Worm (Caenorhabditis elegans) whole organism, L4 larva: ENCODE measurements around the gene rab-21.

Source experiments
- F49E8.2 ChIP-seq: sonication (generic microtip); optimal IDR thresholded peaks from 2 replicates; lab custom pipeline; 2016; ENCODE audit warnings: missing compliant biosample characterization, mild to moderate bottlenecking, missing genetic modification characterization, borderline replicate concordance
- T26A8.4 ChIP-seq: fragments of 200-800 bp; sonication (Bioruptor generic); IDR thresholded peaks from 2 replicates; pipeline ENCODE4 v1.3.6; 2022; ENCODE audit warnings: missing genetic modification characterization, missing compliant biosample characterization
- Y105C5A.15 ChIP-seq: fragments of 200-800 bp; sonication (Bioruptor generic); IDR thresholded peaks from 2 replicates; pipeline ENCODE4 v1.3.6; 2022; ENCODE audit warnings: missing genetic modification characterization, missing compliant biosample characterization
- aha-1 ChIP-seq: fragments of 150-350 bp; peaks from one replicate; lab custom pipeline; 2014; ENCODE audit warnings: missing biosample characterization, missing genetic modification characterization
- attf-4 ChIP-seq: sonication (generic microtip); optimal IDR thresholded peaks from 3 replicates; lab custom pipeline; 2017; ENCODE audit warnings: missing biosample characterization, missing genetic modification characterization
- ceh-44 ChIP-seq: fragments of 200-800 bp; sonication (Bioruptor generic); IDR thresholded peaks from 2 replicates; pipeline ENCODE4 v1.3.6; 2022; ENCODE audit warnings: missing genetic modification reagents, missing genetic modification characterization, missing compliant biosample characterization
- ceh-62 ChIP-seq: sonication (generic microtip); optimal IDR thresholded peaks from 2 replicates; lab custom pipeline; 2017; ENCODE audit warnings: missing biosample characterization, missing genetic modification characterization
- daf-16 ChIP-seq, 3 experiments: sonication (generic microtip); optimal IDR thresholded peaks; 2 replicates each; lab custom pipeline; 2016 to 2017; ENCODE audit warnings: missing genetic modification characterization in 3 of 3, missing genetic modification reagents in 3 of 3, mild to moderate bottlenecking in 2 of 3, missing compliant biosample characterization in 2 of 3, missing biosample characterization in 1 of 3, moderate library complexity in 1 of 3
- dmd-6 ChIP-seq: fragments of 200-800 bp; sonication (Bioruptor generic); IDR thresholded peaks from 2 replicates; pipeline ENCODE4 v1.3.6; 2022; ENCODE audit warnings: missing genetic modification reagents, missing genetic modification characterization, missing compliant biosample characterization
- egl-43 ChIP-seq: fragments of 200-800 bp; sonication (Bioruptor generic); IDR thresholded peaks from 2 replicates; pipeline ENCODE4 v1.3.6; 2022; ENCODE audit warnings: missing genetic modification reagents, missing genetic modification characterization, missing compliant biosample characterization
- fos-1 ChIP-seq: fragments of 150-350 bp; optimal IDR thresholded peaks from 2 replicates; lab custom pipeline; 2014; ENCODE audit warnings: missing biosample characterization, missing genetic modification characterization
- hif-1 ChIP-seq, 2 experiments: sonication (generic microtip); optimal IDR thresholded peaks; 2 replicates each; lab custom pipeline; 2016 to 2017; ENCODE audit warnings: missing compliant biosample characterization in 2 of 2, missing genetic modification characterization in 2 of 2, missing genetic modification reagents in 2 of 2, missing genotype in 2 of 2, mild to moderate bottlenecking in 1 of 2
- hlh-11 ChIP-seq: fragments of 200-800 bp; sonication (Bioruptor generic); optimal IDR thresholded peaks from 2 replicates; lab custom pipeline; 2018; ENCODE audit warnings: mild to moderate bottlenecking, missing genetic modification characterization, missing compliant biosample characterization
- hlh-30 ChIP-seq: sonication (generic microtip); optimal IDR thresholded peaks from 2 replicates; lab custom pipeline; 2017; ENCODE audit warnings: antibody characterized with exemption, mild to moderate bottlenecking, missing genetic modification characterization, missing compliant biosample characterization; ENCODE audit not compliant: insufficient read depth
- jun-1 ChIP-seq: fragments of 150-350 bp; optimal IDR thresholded peaks from 2 replicates; lab custom pipeline; 2014; ENCODE audit warnings: missing biosample characterization, missing genetic modification reagents, missing genetic modification characterization
- lin-1 ChIP-seq: fragments of 200-800 bp; sonication (Bioruptor generic); IDR thresholded peaks from 2 replicates; pipeline ENCODE4 v1.3.6; 2022; ENCODE audit warnings: missing genetic modification reagents, missing genetic modification characterization, missing compliant biosample characterization
- lin-15B ChIP-seq: fragments of 150-350 bp; sonication (generic microtip); optimal IDR thresholded peaks from 3 replicates; lab custom pipeline; 2014; ENCODE audit warnings: missing biosample characterization, missing genetic modification characterization
- lsy-2 ChIP-seq, 2 experiments: fragments of 150-350 bp in 1 of 2; sonication (generic microtip) in 1 of 2; optimal IDR thresholded peaks; 2 replicates each; lab custom pipeline; 2014 to 2017; ENCODE audit warnings: missing biosample characterization in 2 of 2, missing genetic modification characterization in 2 of 2
- madf-9 ChIP-seq: fragments of 200-800 bp; sonication (Bioruptor generic); conservative IDR thresholded peaks from 2 replicates; pipeline ENCODE4 v1.3.6; 2022; ENCODE audit warnings: missing genetic modification reagents, missing genetic modification characterization, missing compliant biosample characterization
- mdl-1 ChIP-seq, 2 experiments: fragments of 150-350 bp in 1 of 2; sonication (generic microtip) in 1 of 2; optimal IDR thresholded peaks; 2 replicates each; lab custom pipeline; 2014 to 2017; ENCODE audit warnings: missing biosample characterization in 2 of 2, missing genetic modification characterization in 2 of 2
- mdt-29 ChIP-seq: fragments of 200-800 bp; sonication (Bioruptor generic); IDR thresholded peaks from 2 replicates; pipeline ENCODE4 v1.3.6; 2022; ENCODE audit warnings: missing genetic modification reagents, missing genetic modification characterization, missing compliant biosample characterization
- mes-2 ChIP-seq: sonication (generic microtip); optimal IDR thresholded peaks from 2 replicates; lab custom pipeline; 2016; ENCODE audit warnings: missing genotype, mild to moderate bottlenecking, missing genetic modification characterization, missing compliant biosample characterization; ENCODE audit not compliant: poor library complexity, severe bottlenecking
- mxl-2 ChIP-seq: fragments of 200-800 bp; sonication (Bioruptor generic); conservative IDR thresholded peaks from 2 replicates; pipeline ENCODE4 v1.3.6; 2022; ENCODE audit warnings: missing genetic modification reagents, missing genetic modification characterization, missing compliant biosample characterization
- mxl-3 ChIP-seq: fragments of 200-800 bp; sonication (Bioruptor generic); optimal IDR thresholded peaks from 2 replicates; lab custom pipeline; 2018; ENCODE audit warnings: mild to moderate bottlenecking, missing genetic modification characterization, missing compliant biosample characterization
- nhr-10 ChIP-seq: fragments of 150-350 bp; optimal IDR thresholded peaks from 2 replicates; lab custom pipeline; 2014; ENCODE audit warnings: missing biosample characterization, missing genetic modification characterization
- nhr-102 ChIP-seq: sonication (generic microtip); optimal IDR thresholded peaks from 2 replicates; lab custom pipeline; 2016; ENCODE audit warnings: mild to moderate bottlenecking, missing genetic modification characterization, moderate library complexity, missing compliant biosample characterization
- nhr-11 ChIP-seq: fragments of 150-350 bp; optimal IDR thresholded peaks from 2 replicates; lab custom pipeline; 2014; ENCODE audit warnings: missing biosample characterization, missing genetic modification characterization
- nhr-111 ChIP-seq: fragments of 200-800 bp; sonication (Bioruptor generic); optimal IDR thresholded peaks from 2 replicates; lab custom pipeline; 2018; ENCODE audit warnings: mild to moderate bottlenecking, missing genetic modification characterization, missing compliant biosample characterization
- nhr-237 ChIP-seq: sonication (generic microtip); optimal IDR thresholded peaks from 2 replicates; lab custom pipeline; 2017; ENCODE audit warnings: missing biosample characterization, missing genetic modification characterization
- nhr-28 ChIP-seq: fragments of 150-350 bp; optimal IDR thresholded peaks from 2 replicates; lab custom pipeline; 2014; ENCODE audit warnings: missing biosample characterization, missing genetic modification characterization
- nhr-48 ChIP-seq: sonication (generic microtip); optimal IDR thresholded peaks from 2 replicates; lab custom pipeline; 2016; ENCODE audit warnings: mild to moderate bottlenecking, missing genetic modification characterization, missing compliant biosample characterization
- nhr-77 ChIP-seq: fragments of 150-350 bp; optimal IDR thresholded peaks from 2 replicates; lab custom pipeline; 2014; ENCODE audit warnings: missing biosample characterization, missing genetic modification characterization
- pqm-1 ChIP-seq: sonication (generic microtip); optimal IDR thresholded peaks from 2 replicates; lab custom pipeline; 2017; ENCODE audit warnings: missing biosample characterization, missing genetic modification characterization
- rbr-2 ChIP-seq: sonication (generic microtip); optimal IDR thresholded peaks from 2 replicates; lab custom pipeline; 2016; ENCODE audit warnings: missing genotype, missing genetic modification characterization, missing compliant biosample characterization
- saeg-2 ChIP-seq: fragments of 200-800 bp; sonication (Bioruptor generic); IDR thresholded peaks from 2 replicates; pipeline ENCODE4 v1.3.6; 2022; ENCODE audit warnings: missing genetic modification reagents, missing genetic modification characterization, missing compliant biosample characterization
- sdz-12 ChIP-seq: fragments of 200-800 bp; sonication (Bioruptor generic); optimal IDR thresholded peaks from 2 replicates; lab custom pipeline; 2018; ENCODE audit warnings: mild to moderate bottlenecking, missing genetic modification characterization, missing compliant biosample characterization
- skn-1 ChIP-seq: fragments of 150-350 bp; optimal IDR thresholded peaks from 2 replicates; lab custom pipeline; 2014; ENCODE audit warnings: missing biosample characterization, missing genetic modification characterization
- snpc-4 ChIP-seq: fragments of 150-350 bp; optimal IDR thresholded peaks from 2 replicates; lab custom pipeline; 2014; ENCODE audit warnings: missing biosample characterization, missing genetic modification characterization
- spr-3 ChIP-seq: fragments of 200-800 bp; sonication (Bioruptor generic); optimal IDR thresholded peaks from 2 replicates; lab custom pipeline; 2018; ENCODE audit warnings: mild to moderate bottlenecking, missing genetic modification characterization, missing compliant biosample characterization
- tra-1 ChIP-seq: fragments of 200-800 bp; sonication (Bioruptor generic); IDR thresholded peaks from 2 replicates; pipeline ENCODE4 v1.3.6; 2022; ENCODE audit warnings: missing genetic modification reagents, missing genetic modification characterization, missing compliant biosample characterization
- unc-39 ChIP-seq: sonication (generic microtip); optimal IDR thresholded peaks from 2 replicates; lab custom pipeline; 2017; ENCODE audit warnings: missing biosample characterization, missing genetic modification characterization
- unc-62 ChIP-seq, 3 experiments: fragments of 150-350 bp in 1 of 3; sonication (generic microtip); optimal IDR thresholded peaks in 2 of 3; peaks in 1 of 3; 1 replicate in 1 of 3; 2 replicates in 2 of 3; lab custom pipeline; 2014 to 2017; ENCODE audit warnings: missing biosample characterization in 3 of 3, missing genetic modification characterization in 3 of 3, missing genetic modification reagents in 3 of 3, missing genotype in 1 of 3
- zag-1 ChIP-seq: fragments of 150-350 bp; optimal IDR thresholded peaks from 2 replicates; lab custom pipeline; 2014; ENCODE audit warnings: missing biosample characterization, missing genetic modification characterization
- zfp-2 ChIP-seq: sonication (generic microtip); optimal IDR thresholded peaks from 2 replicates; lab custom pipeline; 2016; ENCODE audit warnings: mild to moderate bottlenecking, missing genetic modification characterization, missing compliant biosample characterization
- zfp-3 ChIP-seq: fragments of 200-800 bp; sonication (Bioruptor generic); conservative IDR thresholded peaks from 2 replicates; pipeline ENCODE4 v1.3.6; 2022; ENCODE audit warnings: missing genetic modification reagents, missing genetic modification characterization, missing compliant biosample characterization
- zip-11 ChIP-seq: fragments of 200-800 bp; sonication (Bioruptor generic); IDR thresholded peaks from 2 replicates; pipeline ENCODE4 v1.3.6; 2022; ENCODE audit warnings: missing genetic modification characterization, missing compliant biosample characterization
- ztf-11 ChIP-seq: fragments of 150-350 bp; optimal IDR thresholded peaks from 2 replicates; lab custom pipeline; 2014; ENCODE audit warnings: missing biosample characterization, missing genetic modification characterization
- ztf-7 ChIP-seq: fragments of 150-350 bp; optimal IDR thresholded peaks from 2 replicates; lab custom pipeline; 2014; ENCODE audit warnings: missing biosample characterization, missing genetic modification characterization

The rab-21 gene

DNA sequence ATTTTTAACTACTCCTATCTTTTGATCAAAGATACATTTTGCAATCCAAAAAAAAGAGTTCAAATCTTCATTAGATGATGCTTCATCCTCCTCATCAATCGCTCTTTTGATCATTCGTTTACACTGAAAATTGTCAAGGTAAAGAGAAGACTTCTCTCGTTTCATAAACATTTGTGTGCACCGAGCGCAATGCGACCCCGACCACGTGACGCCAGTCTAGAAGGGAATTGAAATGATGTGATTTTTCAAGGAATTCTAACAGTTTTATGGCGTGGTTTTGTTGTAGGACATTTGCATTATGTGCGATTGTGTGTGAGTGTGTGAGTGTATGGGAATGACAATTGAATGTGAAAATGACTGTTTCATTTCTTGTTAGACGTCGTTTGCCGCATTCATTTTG is 26.5 kb upstream of the rab-21 start (continued):
- no peak for TF ChIP-seq skn-1 (tag; lab: Kevin White, UChicago)
- TF ChIP-seq unc-62 (GFP tag; optimal IDR thresholded peaks at IDR 0.05 in 1 of 2; lab: Kevin White, UChicago): no peak
- TF ChIP-seq unc-62 (tag; optimal IDR thresholded peaks at IDR 0.05; lab: Kevin White, UChicago): no peak
- TF ChIP-seq dmd-6: peak; percentile 63
- no peak for TF ChIP-seq mxl-2 (GFP tag; lab: Robert Waterston, UW)
- TF ChIP-seq pqm-1: no peak

- TF ChIP-seq hif-1 (tag; optimal IDR thresholded peaks at IDR 0.05; lab: Kevin White, UChicago): peak; percentile 62 to 96
- no peak for TF ChIP-seq zip-11
- TF ChIP-seq fos-1 (tag; lab: Kevin White, UChicago): no peak
- no peak for TF ChIP-seq F49E8.2 (tag; lab: Kevin White, UChicago)
- peak; percentile 98 for TF ChIP-seq aha-1 (tag; lab: Kevin White, UChicago)
- no peak for TF ChIP-seq nhr-111
- TF ChIP-seq unc-39 (tag; lab: Kevin White, UChicago): no peak
- peak; percentile 94 for TF ChIP-seq nhr-48 (tag; lab: Kevin White, UChicago)
- TF ChIP-seq jun-1 (tag; lab: Kevin White, UChicago): no peak
- TF ChIP-seq zfp-2 (tag; lab: Kevin White, UChicago): no peak
- TF ChIP-seq ztf-11 (tag; lab: Kevin White, UChicago): no peak
- TF ChIP-seq mdl-1 (tag; optimal IDR thresholded peaks at IDR 0.05; lab: Kevin White, UChicago): peak; percentile 49 to 82
- no peak for TF ChIP-seq ceh-44 (GFP tag; lab: Robert Waterston, UW)
- no peak for TF ChIP-seq ceh-62 (tag; lab: Kevin White, UChicago)
- TF ChIP-seq T26A8.4 (GFP tag; lab: Robert Waterston, UW): no peak
- peak; percentile 39 for TF ChIP-seq nhr-10 (tag; lab: Kevin White, UChicago)
- 0 out of 2 replicates have a peak, but pooled peaks have one; percentile 27 for TF ChIP-seq madf-9 (GFP tag; lab: Robert Waterston, UW)
- TF ChIP-seq lin-1 (GFP tag; lab: Robert Waterston, UW): peak; percentile 87
- TF ChIP-seq hlh-11 (tag; lab: Kevin White, UChicago): peak; percentile 87
- TF ChIP-seq snpc-4: no peak
- TF ChIP-seq nhr-28 (tag; lab: Kevin White, UChicago): peak; percentile 84
- peak in 1 of 2 experiments; percentile 42 for TF ChIP-seq lsy-2 (tag; optimal IDR thresholded peaks at IDR 0.05; lab: Kevin White, UChicago)
- peak; percentile 81 for TF ChIP-seq pqm-1
- TF ChIP-seq skn-1 (tag; lab: Kevin White, UChicago): no peak
- TF ChIP-seq mdt-29 (GFP tag; lab: Robert Waterston, UW): peak; percentile 62; the same call in 1 of the 2 replicates
- peak; percentile 84 for TF ChIP-seq tra-1
- TF ChIP-seq nhr-102 (tag; lab: Kevin White, UChicago): peak; percentile 22
- peak; percentile 71 for TF ChIP-seq nhr-77 (tag; lab: Kevin White, UChicago)
- TF ChIP-seq zag-1 (tag; lab: Kevin White, UChicago): no peak
- TF ChIP-seq spr-3 (GFP tag; lab: Kevin White, UChicago): no peak
- no peak for TF ChIP-seq egl-43 (GFP tag; lab: Robert Waterston, UW)
- no peak for TF ChIP-seq ztf-7 (tag; lab: Kevin White, UChicago)
- TF ChIP-seq sdz-12 (GFP tag; lab: Kevin White, UChicago): no peak
- TF ChIP-seq daf-16 (GFP tag; optimal IDR thresholded peaks at IDR 0.05; lab: Kevin White, UChicago): no peak
- peak; percentile 83 for TF ChIP-seq daf-16 (tag; optimal IDR thresholded peaks at IDR 0.05; lab: Kevin White, UChicago)
- TF ChIP-seq lin-15B: no peak
- no peak for TF ChIP-seq nhr-237
- 0 out of 2 replicates have a peak, but pooled peaks have one; percentile 34 for TF ChIP-seq saeg-2 (GFP tag; lab: Robert Waterston, UW)
- TF ChIP-seq hlh-30 (tag; lab: Kevin White, UChicago): peak; percentile 67
- TF ChIP-seq nhr-11 (tag; lab: Kevin White, UChicago): peak; percentile 14
- TF ChIP-seq Y105C5A.15 (GFP tag; lab: Robert Waterston, UW): no peak
- no peak for TF ChIP-seq mes-2 (tag; lab: Kevin White, UChicago)
- no peak for TF ChIP-seq attf-4
- TF ChIP-seq zfp-3 (GFP tag; lab: Robert Waterston, UW): 0 out of 2 replicates have a peak, but pooled peaks have one; percentile 24
- TF ChIP-seq rbr-2: no peak
- peak; percentile 35 for TF ChIP-seq mxl-3
These were observed 25.6 kb upstream of the rab-21 start for ce11 chrII:8740326-8740949.
